Fruit fly (Drosophila melanogaster) S2 (cell line): ENCODE results near the gene Vps39.

Experiments used
- CG8478 ChIP-seq: fragments of >200 bp; optimal IDR thresholded peaks from 2 replicates; lab custom pipeline; 2018
- CTCF ChIP-seq, 2 experiments: fragments of >200 bp; optimal IDR thresholded peaks; 2 replicates each; lab custom pipeline; 2018

DNA sequence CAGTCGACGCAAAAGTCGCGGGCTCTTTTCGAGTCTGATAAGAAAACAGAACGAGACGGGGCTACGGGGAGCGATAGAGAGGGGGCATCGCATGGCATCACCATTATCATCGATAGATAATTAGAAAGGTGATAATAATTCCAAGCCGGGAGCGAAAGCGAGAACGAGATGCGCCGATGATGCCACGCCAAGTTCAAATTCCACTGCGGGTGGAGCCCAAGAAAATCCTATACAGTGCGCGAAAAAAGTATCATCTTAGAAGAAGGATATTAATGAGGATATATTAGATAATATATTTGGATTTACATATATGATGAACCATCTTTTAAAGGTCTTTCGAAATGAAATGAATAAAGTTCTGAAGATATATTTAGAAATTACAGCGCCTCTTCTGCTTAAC lies 38.5 kb upstream of the Vps39 start:
- no peak for TF ChIP-seq CG8478 (lab: Kevin White, UChicago)
- no peak for TF ChIP-seq CTCF (optimal IDR thresholded peaks at IDR 0.05; lab: Kevin White, UChicago)
